Worm (Caenorhabditis elegans): ENCODE measurements around the gene str-246.

DNA sequence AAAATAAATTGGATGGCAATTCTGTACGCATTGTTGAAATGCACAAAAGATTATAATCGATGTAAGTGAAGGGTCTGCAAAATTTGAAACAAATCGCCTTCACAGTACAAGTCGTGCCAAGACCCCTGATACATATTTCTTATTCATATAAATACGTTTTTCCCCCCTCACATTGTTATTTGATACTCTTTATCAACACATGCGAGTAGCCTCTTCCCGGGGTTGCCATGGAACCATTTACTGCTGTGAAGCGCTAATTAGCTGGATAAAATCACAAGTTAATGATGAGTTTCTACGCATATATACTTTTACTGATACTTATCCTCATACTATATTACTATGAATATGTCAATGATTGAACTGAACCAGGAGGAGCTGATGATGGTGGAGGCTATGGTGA lies 46.2 kb upstream of the str-246 start, which contains the start of gene Y48A6B.14:
- TF ChIP-seq unc-62 (GFP tag; optimal IDR thresholded peaks at IDR 0.05) (no peak), egl-27 (tag; optimal IDR thresholded peaks at IDR 0.05) (no peak), ZK546.5 (tag; optimal IDR thresholded peaks at IDR 0.05) (no peak), nhr-237 (tag; optimal IDR thresholded peaks at IDR 0.05) (no peak)

Measured in whole organism, L2 larva.